Worm (Caenorhabditis elegans) whole organism, mixed stage, embryonic: ENCODE measurements around the gene emc-1.

ENCODE experiments used
- M03D4.4 ChIP-seq: sonication (generic microtip); optimal IDR thresholded peaks from 2 replicates; lab custom pipeline; 2017; ENCODE audit warnings: mild to moderate bottlenecking, missing genetic modification characterization, missing compliant biosample characterization
- bed-3 ChIP-seq: fragments of 200-800 bp; sonication (Bioruptor generic); optimal IDR thresholded peaks from 3 replicates; lab custom pipeline; 2018; ENCODE audit warnings: mild to moderate bottlenecking, missing genetic modification characterization, moderate library complexity, missing compliant biosample characterization
- blmp-1 ChIP-seq: fragments of 150-350 bp; optimal IDR thresholded peaks from 2 replicates; lab custom pipeline; 2014; ENCODE audit warnings: missing biosample characterization, missing genetic modification characterization
- ceh-39 ChIP-seq: fragments of 150-350 bp; optimal IDR thresholded peaks from 2 replicates; lab custom pipeline; 2014; ENCODE audit warnings: missing biosample characterization, missing genetic modification characterization
- ceh-43 ChIP-seq: fragments of 200-800 bp; sonication (Bioruptor generic); optimal IDR thresholded peaks from 2 replicates; lab custom pipeline; 2018; ENCODE audit warnings: mild to moderate bottlenecking, missing genetic modification characterization, moderate library complexity, missing compliant biosample characterization
- ceh-83 ChIP-seq: fragments of 200-800 bp; sonication (Bioruptor generic); optimal IDR thresholded peaks from 2 replicates; lab custom pipeline; 2018; ENCODE audit warnings: mild to moderate bottlenecking, missing genetic modification characterization, missing compliant biosample characterization
- ces-1 ChIP-seq: fragments of 150-350 bp; optimal IDR thresholded peaks from 2 replicates; lab custom pipeline; 2014; ENCODE audit warnings: missing biosample characterization, missing genetic modification reagents, missing genetic modification characterization
- cnd-1 ChIP-seq: fragments of 200-800 bp; sonication (Bioruptor generic); optimal IDR thresholded peaks from 2 replicates; lab custom pipeline; 2018; ENCODE audit warnings: mild to moderate bottlenecking, missing genetic modification characterization, missing compliant biosample characterization
- drap-1 ChIP-seq: fragments of 200-800 bp; sonication (Bioruptor generic); optimal IDR thresholded peaks from 3 replicates; lab custom pipeline; 2018; ENCODE audit warnings: mild to moderate bottlenecking, missing genetic modification characterization, missing compliant biosample characterization
- elt-1 ChIP-seq: sonication (generic microtip); optimal IDR thresholded peaks from 2 replicates; lab custom pipeline; 2017; ENCODE audit warnings: missing genetic modification characterization, mild to moderate bottlenecking, missing compliant biosample characterization, antibody characterized with exemption, moderate library complexity, borderline replicate concordance; ENCODE audit not compliant: insufficient read depth
- elt-3 ChIP-seq: fragments of 150-350 bp; optimal IDR thresholded peaks from 2 replicates; lab custom pipeline; 2014; ENCODE audit warnings: missing biosample characterization, missing genetic modification characterization
- flh-1 ChIP-seq: fragments of 200-800 bp; sonication (Bioruptor generic); optimal IDR thresholded peaks from 2 replicates; lab custom pipeline; 2018; ENCODE audit warnings: mild to moderate bottlenecking, missing genetic modification characterization, moderate library complexity, missing compliant biosample characterization
- ham-2 ChIP-seq: fragments of 200-800 bp; sonication (Bioruptor generic); optimal IDR thresholded peaks from 2 replicates; lab custom pipeline; 2018; ENCODE audit warnings: mild to moderate bottlenecking, missing genetic modification characterization, missing compliant biosample characterization
- hlh-1 ChIP-seq: fragments of 150-350 bp; optimal IDR thresholded peaks from 2 replicates; lab custom pipeline; 2014; ENCODE audit warnings: missing biosample characterization, missing genetic modification reagents, missing genetic modification characterization
- lin-13 ChIP-seq: fragments of 150-350 bp; optimal IDR thresholded peaks from 2 replicates; lab custom pipeline; 2014; ENCODE audit warnings: missing biosample characterization, missing genetic modification characterization
- lin-32 ChIP-seq: fragments of 200-800 bp; sonication (Bioruptor generic); optimal IDR thresholded peaks from 2 replicates; lab custom pipeline; 2018; ENCODE audit warnings: mild to moderate bottlenecking, missing genetic modification characterization, missing compliant biosample characterization
- lsy-2 ChIP-seq: fragments of 150-350 bp; optimal IDR thresholded peaks from 2 replicates; lab custom pipeline; 2014; ENCODE audit warnings: missing biosample characterization, missing genetic modification characterization
- mab-5 ChIP-seq: fragments of 150-350 bp; optimal IDR thresholded peaks from 2 replicates; lab custom pipeline; 2014; ENCODE audit warnings: missing biosample characterization, missing genetic modification characterization
- mep-1 ChIP-seq: fragments of 150-350 bp; optimal IDR thresholded peaks from 2 replicates; lab custom pipeline; 2017; ENCODE audit warnings: missing biosample characterization, missing genetic modification reagents, missing genetic modification characterization, inconsistent platforms
- mls-2 ChIP-seq: sonication (generic microtip); optimal IDR thresholded peaks from 2 replicates; lab custom pipeline; 2016; ENCODE audit warnings: mild to moderate bottlenecking, missing genetic modification characterization, moderate library complexity, missing compliant biosample characterization
- nhr-12 ChIP-seq: fragments of 150-350 bp; optimal IDR thresholded peaks from 2 replicates; lab custom pipeline; 2014; ENCODE audit warnings: missing biosample characterization, missing genetic modification characterization
- nhr-2 ChIP-seq: fragments of 150-350 bp; optimal IDR thresholded peaks from 2 replicates; lab custom pipeline; 2014; ENCODE audit warnings: missing biosample characterization, missing genetic modification characterization
- nhr-237 ChIP-seq: fragments of 150-350 bp; optimal IDR thresholded peaks from 2 replicates; lab custom pipeline; 2014; ENCODE audit warnings: missing biosample characterization, missing genetic modification characterization
- nhr-28 ChIP-seq: fragments of 150-350 bp; optimal IDR thresholded peaks from 2 replicates; lab custom pipeline; 2014; ENCODE audit warnings: missing biosample characterization, missing genetic modification characterization
- nhr-76 ChIP-seq: sonication (generic microtip); optimal IDR thresholded peaks from 2 replicates; lab custom pipeline; 2017; ENCODE audit warnings: missing biosample characterization, missing genetic modification characterization
- pha-4 ChIP-seq: fragments of 150-350 bp; optimal IDR thresholded peaks from 2 replicates; lab custom pipeline; 2018; ENCODE audit warnings: missing biosample characterization, missing genetic modification reagents, missing genetic modification characterization
- sem-2 ChIP-seq: fragments of 200-800 bp; sonication (Bioruptor generic); optimal IDR thresholded peaks from 2 replicates; lab custom pipeline; 2018; ENCODE audit warnings: mild to moderate bottlenecking, missing genetic modification characterization, missing compliant biosample characterization
- snpc-4 ChIP-seq: fragments of 150-350 bp; optimal IDR thresholded peaks from 2 replicates; lab custom pipeline; 2014; ENCODE audit warnings: missing biosample characterization, missing genetic modification characterization
- sptf-1 ChIP-seq: sonication (generic microtip); optimal IDR thresholded peaks from 2 replicates; lab custom pipeline; 2017; ENCODE audit warnings: mild to moderate bottlenecking, missing genetic modification characterization, moderate library complexity, missing compliant biosample characterization
- tbx-8 ChIP-seq: fragments of 200-800 bp; sonication (Bioruptor generic); optimal IDR thresholded peaks from 2 replicates; lab custom pipeline; 2018; ENCODE audit warnings: mild to moderate bottlenecking, missing genetic modification characterization, moderate library complexity, missing compliant biosample characterization
- unc-39 ChIP-seq: fragments of 150-350 bp; optimal IDR thresholded peaks from 2 replicates; lab custom pipeline; 2014; ENCODE audit warnings: missing biosample characterization, missing genetic modification characterization
- unc-62 ChIP-seq: fragments of 150-350 bp; optimal IDR thresholded peaks from 2 replicates; lab custom pipeline; 2014; ENCODE audit warnings: missing biosample characterization, missing genetic modification reagents, missing genetic modification characterization
- zip-8 ChIP-seq: fragments of 150-350 bp; optimal IDR thresholded peaks from 2 replicates; lab custom pipeline; 2014; ENCODE audit warnings: missing biosample characterization, missing genetic modification characterization
- ztf-11 ChIP-seq: fragments of 150-350 bp; optimal IDR thresholded peaks from 2 replicates; lab custom pipeline; 2014; ENCODE audit warnings: missing biosample characterization, missing genetic modification characterization

The emc-1 gene

DNA sequence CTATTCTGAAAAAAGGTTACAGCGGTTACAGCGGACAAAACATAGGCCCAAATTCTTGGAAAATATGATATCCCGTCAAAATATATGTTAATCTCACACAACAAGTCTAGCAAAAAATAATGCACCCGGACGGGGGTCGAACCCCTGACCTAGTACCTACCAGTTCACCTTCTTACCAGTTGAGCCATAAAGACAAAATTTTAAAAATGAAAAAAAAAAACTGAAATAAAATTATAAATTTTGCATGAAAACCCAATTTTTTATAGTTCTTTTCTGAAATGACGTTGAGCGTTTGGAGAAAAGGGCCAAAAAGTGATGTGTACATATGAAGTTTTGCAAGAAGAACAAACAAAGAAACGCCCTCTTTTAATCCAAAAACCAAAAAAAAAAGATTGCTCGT is 17.7 kb downstream of the emc-1 start:
- TF ChIP-seq sptf-1 (tag; lab: Kevin White, UChicago), result no peak
- TF ChIP-seq lsy-2, result no peak
- no peak for TF ChIP-seq nhr-237 (tag; lab: Kevin White, UChicago)
- no peak for TF ChIP-seq cnd-1 (tag; lab: Kevin White, UChicago)
- no peak for TF ChIP-seq mls-2 (tag; lab: Kevin White, UChicago)
- no peak for TF ChIP-seq zip-8 (tag; lab: Kevin White, UChicago)
- TF ChIP-seq unc-62 (GFP tag; lab: Kevin White, UChicago), result no peak
- TF ChIP-seq nhr-76, result no peak
- TF ChIP-seq drap-1 (GFP tag; lab: Kevin White, UChicago), result no peak
- no peak for TF ChIP-seq hlh-1 (tag; lab: Kevin White, UChicago)
- no peak for TF ChIP-seq ham-2 (GFP tag; lab: Kevin White, UChicago)
- TF ChIP-seq mab-5 (tag; lab: Kevin White, UChicago), result no peak
- no peak for TF ChIP-seq flh-1
- TF ChIP-seq ces-1 (GFP tag; lab: Kevin White, UChicago), result no peak
- no peak for TF ChIP-seq nhr-2 (tag; lab: Kevin White, UChicago)

DNA sequence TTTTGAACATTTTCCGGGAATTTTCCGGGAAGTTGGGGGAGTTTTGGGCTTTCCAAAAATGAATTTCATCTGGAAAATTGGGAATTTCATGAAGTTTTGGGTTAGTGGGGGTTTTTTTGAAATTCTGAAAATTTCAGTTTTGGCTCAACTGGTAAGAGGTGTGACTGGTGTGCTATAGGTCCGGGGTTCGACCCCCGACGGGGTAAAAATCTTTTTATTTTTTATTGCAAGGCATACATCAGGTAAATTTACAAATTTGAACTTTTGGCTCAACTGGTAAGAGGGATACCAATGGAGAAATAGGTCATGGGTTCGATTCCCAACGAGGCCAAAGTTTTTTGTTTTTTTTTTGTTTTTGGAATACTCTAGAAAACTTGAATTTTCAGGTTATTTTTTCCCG is 18.5 kb downstream of the emc-1 start:
- no peak for TF ChIP-seq pha-4 (tag; lab: Kevin White, UChicago)
- no peak for TF ChIP-seq flh-1
- no peak for TF ChIP-seq lin-13 (tag; lab: Kevin White, UChicago)
- TF ChIP-seq lin-32 (GFP tag; lab: Kevin White, UChicago), result no peak
- TF ChIP-seq cnd-1 (tag; lab: Kevin White, UChicago), result no peak
- no peak for TF ChIP-seq nhr-12
- no peak for TF ChIP-seq ceh-43 (GFP tag; lab: Kevin White, UChicago)
- no peak for TF ChIP-seq ztf-11 (tag; lab: Kevin White, UChicago)
- no peak for TF ChIP-seq nhr-2 (tag; lab: Kevin White, UChicago)
- no peak for TF ChIP-seq bed-3 (GFP tag; lab: Kevin White, UChicago)
- no peak for TF ChIP-seq mep-1 (tag; lab: Kevin White, UChicago)
- no peak for TF ChIP-seq sptf-1 (tag; lab: Kevin White, UChicago)
- no peak for TF ChIP-seq sem-2 (GFP tag; lab: Kevin White, UChicago)

DNA sequence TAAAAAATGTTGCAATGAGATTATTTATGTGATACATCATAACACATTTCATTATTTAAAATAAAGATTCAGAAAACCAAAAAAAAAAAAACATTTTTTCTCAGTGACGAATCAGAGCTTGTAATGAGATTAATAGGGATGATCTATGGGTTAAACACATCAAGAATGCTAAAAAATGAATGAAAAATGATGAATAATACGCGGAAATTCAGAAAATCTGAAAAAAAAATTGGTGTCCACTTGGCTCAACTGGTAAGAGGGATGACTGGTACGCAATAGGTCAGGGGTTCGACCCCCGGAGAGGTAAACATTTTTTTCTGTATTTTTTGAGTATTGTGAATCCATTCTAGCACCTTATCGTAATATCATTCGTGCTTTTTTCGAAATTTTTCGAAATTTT is 21.6 kb downstream of the emc-1 start:
- TF ChIP-seq snpc-4 (no peak), mep-1 (tag; lab: Kevin White, UChicago) (no peak), unc-39 (tag; lab: Kevin White, UChicago) (no peak), unc-62 (GFP tag; lab: Kevin White, UChicago) (no peak), tbx-8 (no peak), lsy-2 (no peak), ham-2 (GFP tag; lab: Kevin White, UChicago) (no peak), pha-4 (tag; lab: Kevin White, UChicago) (no peak), cnd-1 (tag; lab: Kevin White, UChicago) (no peak), M03D4.4 (tag; lab: Kevin White, UChicago) (no peak), lin-32 (GFP tag; lab: Kevin White, UChicago) (no peak), ceh-43 (GFP tag; lab: Kevin White, UChicago) (no peak)

DNA sequence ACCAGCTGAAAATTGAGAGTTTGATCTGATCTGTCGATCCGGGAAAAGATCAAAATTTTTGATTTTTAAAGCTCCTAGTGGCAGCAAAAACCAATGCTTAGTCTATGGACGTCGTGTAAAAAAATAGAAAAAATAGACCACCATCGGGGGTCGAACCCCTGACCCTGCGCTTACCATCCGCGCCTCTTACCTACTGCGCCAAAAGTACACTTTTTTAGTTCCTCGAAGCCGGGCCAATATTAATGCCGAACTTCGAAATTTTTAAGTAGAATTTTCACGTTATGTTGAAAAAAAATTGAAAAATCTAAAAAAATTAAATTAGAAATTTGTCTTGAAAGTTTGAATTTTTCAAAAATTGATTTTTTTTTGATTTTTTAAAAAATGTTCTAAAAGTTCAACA is 22.2 kb downstream of the emc-1 start:
- TF ChIP-seq lin-32 (GFP tag; lab: Kevin White, UChicago) (no peak), ceh-39 (tag; lab: Kevin White, UChicago) (no peak), ceh-83 (GFP tag; lab: Kevin White, UChicago) (no peak), lin-13 (tag; lab: Kevin White, UChicago) (no peak), unc-62 (GFP tag; lab: Kevin White, UChicago) (no peak), nhr-28 (tag; lab: Kevin White, UChicago) (no peak), mep-1 (tag; lab: Kevin White, UChicago) (no peak), snpc-4 (no peak), elt-1 (tag; lab: Kevin White, UChicago) (no peak)

DNA sequence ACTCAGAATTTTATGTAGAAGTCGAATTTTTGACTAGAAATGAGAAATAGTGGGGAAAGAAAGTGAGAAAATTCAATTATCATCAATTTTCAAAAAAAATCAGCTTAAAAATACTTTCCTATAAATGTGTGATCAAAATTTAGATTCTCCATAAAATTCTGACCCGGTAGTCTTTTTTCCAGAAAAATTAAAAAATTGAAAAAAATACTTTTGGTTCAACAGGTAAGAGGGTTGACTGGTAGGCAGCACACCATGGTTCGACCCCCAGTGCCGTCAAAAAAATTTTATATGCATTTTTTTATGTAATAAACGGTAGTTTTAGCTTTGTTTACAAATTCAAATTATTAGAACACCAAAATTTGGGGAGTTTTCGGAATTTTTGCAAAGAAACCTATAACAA is 22.8 kb downstream of the emc-1 start:
- TF ChIP-seq nhr-12 (no peak), ztf-11 (tag; lab: Kevin White, UChicago) (no peak), lin-13 (tag; lab: Kevin White, UChicago) (no peak), ceh-83 (GFP tag; lab: Kevin White, UChicago) (no peak), zip-8 (tag; lab: Kevin White, UChicago) (no peak), elt-3 (tag; lab: Kevin White, UChicago) (no peak), bed-3 (GFP tag; lab: Kevin White, UChicago) (no peak), cnd-1 (tag; lab: Kevin White, UChicago) (no peak), ceh-39 (tag; lab: Kevin White, UChicago) (no peak), sptf-1 (tag; lab: Kevin White, UChicago) (no peak), pha-4 (tag; lab: Kevin White, UChicago) (no peak), blmp-1 (no peak), M03D4.4 (tag; lab: Kevin White, UChicago) (no peak), flh-1 (no peak), snpc-4 (no peak), unc-62 (GFP tag; lab: Kevin White, UChicago) (no peak), nhr-28 (tag; lab: Kevin White, UChicago) (no peak), hlh-1 (tag; lab: Kevin White, UChicago) (no peak), unc-39 (tag; lab: Kevin White, UChicago) (no peak), lin-32 (GFP tag; lab: Kevin White, UChicago) (no peak)
- TF ChIP-seq, all 35 proteins: peak for 0
